Fruit fly (Drosophila melanogaster) Kc167 (cell line): Measurements from ENCODE around the gene S6KL.

Experiments
- Myc ChIP-seq: fragments of >200 bp; optimal IDR thresholded peaks from 2 replicates; lab custom pipeline; 2017; ENCODE audit warnings: missing external identifiers
- Sin3A ChIP-seq: fragments of >200 bp; optimal IDR thresholded peaks from 2 replicates; lab custom pipeline; 2018; ENCODE audit warnings: missing external identifiers
- h ChIP-seq: fragments of >200 bp; optimal IDR thresholded peaks from 3 replicates; lab custom pipeline; 2018; ENCODE audit warnings: missing external identifiers
- insv ChIP-seq: fragments of >200 bp; optimal IDR thresholded peaks from 3 replicates; lab custom pipeline; 2018; ENCODE audit warnings: missing external identifiers
- psq ChIP-seq: fragments of >200 bp; optimal IDR thresholded peaks from 2 replicates; lab custom pipeline; 2017; ENCODE audit warnings: missing external identifiers
- ttk ChIP-seq: sonication (Bioruptor generic); optimal IDR thresholded peaks from 2 replicates; lab custom pipeline; 2017; ENCODE audit warnings: missing external identifiers

DNA sequence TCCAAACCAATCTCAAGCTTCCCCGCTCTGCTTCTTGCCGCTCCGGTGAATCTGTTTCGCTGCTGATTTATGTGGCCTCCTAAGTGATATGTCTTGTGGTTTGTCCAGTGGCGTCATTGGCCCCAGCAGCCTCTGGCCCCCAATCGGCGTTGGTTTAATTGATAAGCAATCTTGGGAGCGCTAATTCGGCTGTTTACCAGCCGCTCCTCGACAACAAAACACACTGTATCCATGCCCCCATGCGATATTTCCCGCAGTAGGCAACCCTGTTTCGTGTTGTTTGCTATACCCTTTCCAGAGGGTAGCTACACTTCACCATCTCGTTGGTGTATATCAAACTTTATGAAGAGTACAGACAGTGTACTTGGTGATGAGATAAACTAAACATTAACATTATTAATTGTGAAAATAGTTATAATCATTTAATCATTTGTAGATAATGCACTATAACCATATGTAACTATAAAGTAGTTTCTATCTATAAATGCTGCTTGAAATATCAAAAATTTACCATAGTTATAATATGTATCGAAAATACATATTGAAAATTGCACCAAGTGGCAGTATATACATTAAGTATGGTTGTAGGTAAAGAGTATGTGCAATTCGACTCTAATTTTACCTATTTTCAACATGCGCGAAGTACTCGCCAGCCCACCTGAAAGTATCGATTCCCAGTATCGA lies 60.2 kb downstream of the S6KL start, which contains the start of gene shop:
- TF ChIP-seq Myc (lab: Kevin White, UChicago): no peak
- no peak for TF ChIP-seq h (lab: Kevin White, UChicago)
- TF ChIP-seq ttk (lab: Kevin White, UChicago): no peak
- no peak for TF ChIP-seq insv (lab: Kevin White, UChicago)
- no peak for TF ChIP-seq psq (lab: Kevin White, UChicago)
- TF ChIP-seq Sin3A: no peak
